Fruit fly (Drosophila melanogaster) whole organism, adult: ENCODE measurements around the gene CG13924.

Experiments
- CG11617 ChIP-seq: fragments of 200-800 bp; sonication (Bioruptor generic); optimal IDR thresholded peaks from 2 replicates; lab custom pipeline; 2017; ENCODE audit warnings: mild to moderate bottlenecking, missing biosample characterization, missing genetic modification reagents, missing genetic modification characterization
- CG12768 ChIP-seq: fragments of 200-800 bp; sonication (Bioruptor generic); optimal IDR thresholded peaks from 2 replicates; lab custom pipeline; 2017; ENCODE audit warnings: missing biosample characterization, missing genetic modification characterization, mild to moderate bottlenecking, moderate library complexity, missing genetic modification reagents
- CG14711 ChIP-seq: fragments of 200-800 bp; sonication (Bioruptor generic); optimal IDR thresholded peaks from 2 replicates; lab custom pipeline; 2018; ENCODE audit warnings: missing biosample characterization, mild to moderate bottlenecking, missing genetic modification characterization, moderate library complexity
- CG1620 ChIP-seq: fragments of 200-800 bp; sonication (Bioruptor generic); optimal IDR thresholded peaks from 2 replicates; lab custom pipeline; 2016; ENCODE audit warnings: missing biosample characterization, missing genetic modification characterization
- CG33017 ChIP-seq: fragments of 200-800 bp; sonication (Bioruptor generic); optimal IDR thresholded peaks from 2 replicates; lab custom pipeline; 2018; ENCODE audit warnings: missing biosample characterization, mild to moderate bottlenecking, missing genetic modification characterization, moderate library complexity
- CG5204 ChIP-seq: fragments of 200-800 bp; sonication (Bioruptor generic); optimal IDR thresholded peaks from 2 replicates; lab custom pipeline; 2016; ENCODE audit warnings: missing biosample characterization, missing genetic modification characterization
- CG7045 ChIP-seq: fragments of 200-800 bp; sonication (Bioruptor generic); optimal IDR thresholded peaks from 2 replicates; lab custom pipeline; 2017; ENCODE audit warnings: missing biosample characterization, mild to moderate bottlenecking, missing genetic modification characterization
- CG7101 ChIP-seq: fragments of 200-800 bp; sonication (Bioruptor generic); optimal IDR thresholded peaks from 2 replicates; lab custom pipeline; 2018; ENCODE audit warnings: missing biosample characterization, mild to moderate bottlenecking, missing genetic modification characterization, moderate library complexity
- Clk ChIP-seq: fragments of 200-800 bp; sonication (Bioruptor generic); optimal IDR thresholded peaks from 2 replicates; lab custom pipeline; 2017; ENCODE audit warnings: missing biosample characterization, missing genetic modification characterization
- Crg-1 ChIP-seq: fragments of 200-800 bp; sonication (Bioruptor generic); optimal IDR thresholded peaks from 2 replicates; lab custom pipeline; 2016; ENCODE audit warnings: missing biosample characterization, missing genetic modification characterization
- Hr96 ChIP-seq: fragments of 200-800 bp; sonication (Bioruptor generic); optimal IDR thresholded peaks from 2 replicates; lab custom pipeline; 2016; ENCODE audit warnings: missing biosample characterization, missing genetic modification characterization
- Mnt ChIP-seq: fragments of 200-800 bp; sonication (Bioruptor generic); optimal IDR thresholded peaks from 2 replicates; lab custom pipeline; 2016; ENCODE audit warnings: missing biosample characterization, mild to moderate bottlenecking, missing genetic modification characterization
- bab1 ChIP-seq: fragments of 200-800 bp; sonication (Bioruptor generic); optimal IDR thresholded peaks from 3 replicates; lab custom pipeline; 2019; ENCODE audit warnings: missing biosample characterization, mild to moderate bottlenecking, missing genetic modification characterization, moderate library complexity
- cic ChIP-seq: fragments of 200-800 bp; sonication (Bioruptor generic); optimal IDR thresholded peaks from 2 replicates; lab custom pipeline; 2017; ENCODE audit warnings: missing biosample characterization, mild to moderate bottlenecking, missing genetic modification characterization, moderate library complexity
- cnc ChIP-seq, 2 experiments: fragments of >200 bp; optimal IDR thresholded peaks; 2 replicates each; lab custom pipeline; 2017
- kay ChIP-seq: fragments of 200-800 bp; sonication (Bioruptor generic); peaks from one replicate; lab custom pipeline; 2016; ENCODE audit warnings: missing biosample characterization, missing genetic modification characterization, borderline replicate concordance
- ovo ChIP-seq: fragments of 200-800 bp; sonication (Bioruptor generic); optimal IDR thresholded peaks from 2 replicates; lab custom pipeline; 2016; ENCODE audit warnings: missing biosample characterization, missing genetic modification characterization
- pad ChIP-seq: fragments of 200-800 bp; sonication (Bioruptor generic); optimal IDR thresholded peaks from 3 replicates; lab custom pipeline; 2017; ENCODE audit warnings: missing biosample characterization, missing genetic modification characterization, mild to moderate bottlenecking, moderate library complexity, missing genetic modification reagents
- tj ChIP-seq: fragments of 200-800 bp; sonication (Bioruptor generic); optimal IDR thresholded peaks from 3 replicates; lab custom pipeline; 2017; ENCODE audit warnings: missing biosample characterization, mild to moderate bottlenecking, missing genetic modification characterization, moderate library complexity
- toe ChIP-seq: fragments of 200-800 bp; sonication (Bioruptor generic); optimal IDR thresholded peaks from 2 replicates; lab custom pipeline; 2016; ENCODE audit warnings: missing biosample characterization, missing genetic modification characterization

CG13924 gene

dm6 chr3L:1831753-1832268 is 38.0 kb upstream of the CG13924 start, which contains the start of gene Cpr62Ba:
Gene Cpr62Ba, minus strand, starts transcription at chr3L:1831783.
- TF ChIP-seq kay (GFP tag; lab: Kevin White, UChicago) (no peak), CG33017 (no peak), cnc (optimal IDR thresholded peaks at IDR 0.05; lab: Kevin White, UChicago) (no peak), cic (GFP tag; lab: Kevin White, UChicago) (no peak), CG11617 (GFP tag; lab: Kevin White, UChicago) (no peak), ovo (no peak), toe (GFP tag; lab: Kevin White, UChicago) (no peak), Clk (no peak), CG12768 (GFP tag; lab: Kevin White, UChicago) (no peak), pad (GFP tag; lab: Kevin White, UChicago) (no peak), CG14711 (tag; lab: Kevin White, UChicago) (no peak), tj (GFP tag; lab: Kevin White, UChicago) (no peak)

- TF ChIP-seq Clk (no peak), cic (GFP tag; lab: Kevin White, UChicago) (no peak)
Measured at dm6 chr3L:1835064-1835463, 34.8 kb upstream of the CG13924 start, which contains the start of gene Cpr62Bb. Gene Cpr62Bb, minus strand, starts transcription at chr3L:1835164.

- TF ChIP-seq toe (GFP tag; lab: Kevin White, UChicago) (no peak), Hr96 (GFP tag; lab: Kevin White, UChicago) (no peak)
Measured at dm6 chr3L:1841984-1842383, 27.8 kb upstream of the CG13924 start, which contains the start of gene Cpr62Bc. Gene Cpr62Bc, minus strand, starts transcription at chr3L:1842084.

- no peak for TF ChIP-seq bab1
- no peak for TF ChIP-seq pad (GFP tag; lab: Kevin White, UChicago)
- TF ChIP-seq Hr96 (GFP tag; lab: Kevin White, UChicago), result no peak
- TF ChIP-seq kay (GFP tag; lab: Kevin White, UChicago), result no peak
- TF ChIP-seq Mnt (GFP tag; lab: Kevin White, UChicago), result no peak
- no peak for TF ChIP-seq cnc (optimal IDR thresholded peaks at IDR 0.05; lab: Kevin White, UChicago)
- no peak for TF ChIP-seq CG7045
- no peak for TF ChIP-seq CG5204
- TF ChIP-seq CG11617 (GFP tag; lab: Kevin White, UChicago), result no peak
- no peak for TF ChIP-seq Clk
- TF ChIP-seq cic (GFP tag; lab: Kevin White, UChicago), result no peak
- no peak for TF ChIP-seq CG7101
- no peak for TF ChIP-seq CG12768 (GFP tag; lab: Kevin White, UChicago)
- no peak for TF ChIP-seq CG33017
- TF ChIP-seq CG14711 (tag; lab: Kevin White, UChicago), result no peak
- no peak for TF ChIP-seq CG1620
- no peak for TF ChIP-seq tj (GFP tag; lab: Kevin White, UChicago)
Measured at dm6 chr3L:1844600-1844999, 25.2 kb upstream of the CG13924 start.

- TF ChIP-seq Clk (no peak), Crg-1 (no peak), kay (GFP tag; lab: Kevin White, UChicago) (peak; percentile 5)
Measured at dm6 chr3L:1850498-1850897, 19.3 kb upstream of the CG13924 start.

- TF ChIP-seq CG14711 (tag; lab: Kevin White, UChicago) (no peak), CG1620 (no peak), toe (GFP tag; lab: Kevin White, UChicago) (no peak), ovo (no peak)
Measured at dm6 chr3L:1853277-1853676, 16.5 kb upstream of the CG13924 start.

dm6 chr3L:1855491-1855890 is 14.3 kb upstream of the CG13924 start, which contains the start of gene CNMa:
Gene CNMa, minus strand, starts transcription at chr3L:1855591.
- TF ChIP-seq cnc (optimal IDR thresholded peaks at IDR 0.05; lab: Kevin White, UChicago) (no peak), CG7101 (no peak), toe (GFP tag; lab: Kevin White, UChicago) (no peak), CG5204 (no peak), kay (GFP tag; lab: Kevin White, UChicago) (no peak), cic (GFP tag; lab: Kevin White, UChicago) (no peak), CG14711 (tag; lab: Kevin White, UChicago) (no peak), CG12768 (GFP tag; lab: Kevin White, UChicago) (no peak), Crg-1 (no peak)
